Worm (Caenorhabditis elegans): Measurements from ENCODE around the gene twk-20.

DNA sequence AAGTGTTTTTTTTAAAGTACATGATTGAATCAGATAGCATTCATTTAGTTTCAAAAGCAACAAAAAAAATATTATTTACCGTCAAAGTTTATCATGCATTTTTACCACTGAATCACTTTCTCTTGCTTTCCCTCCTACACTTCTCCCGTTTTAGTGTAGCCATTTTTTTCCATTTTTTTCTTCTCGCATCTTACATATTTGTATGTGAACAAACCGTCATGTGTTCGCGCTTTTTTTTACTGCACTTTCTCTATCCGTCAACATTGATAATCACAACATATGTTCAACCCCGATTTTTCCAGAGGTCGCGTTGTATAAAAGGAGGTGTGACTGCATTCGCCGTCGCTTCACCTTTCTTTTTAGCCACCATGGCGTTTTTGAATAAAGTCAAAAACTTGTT lies 37.2 kb downstream of the twk-20 start, which contains the start of gene gck-4:
- no peak for TF ChIP-seq aha-1 (tag; optimal IDR thresholded peaks at IDR 0.05)
- TF ChIP-seq fkh-10 (GFP tag; optimal IDR thresholded peaks at IDR 0.05) = no peak
- no peak for TF ChIP-seq nhr-85 (tag)
- no peak for TF ChIP-seq mdl-1 (tag; optimal IDR thresholded peaks at IDR 0.05)
- TF ChIP-seq ceh-63 (GFP tag; optimal IDR thresholded peaks at IDR 0.05) = no peak

Data from whole organism, L1 larva.